Worm (Caenorhabditis elegans): ENCODE measurements around the gene gar-1.

DNA sequence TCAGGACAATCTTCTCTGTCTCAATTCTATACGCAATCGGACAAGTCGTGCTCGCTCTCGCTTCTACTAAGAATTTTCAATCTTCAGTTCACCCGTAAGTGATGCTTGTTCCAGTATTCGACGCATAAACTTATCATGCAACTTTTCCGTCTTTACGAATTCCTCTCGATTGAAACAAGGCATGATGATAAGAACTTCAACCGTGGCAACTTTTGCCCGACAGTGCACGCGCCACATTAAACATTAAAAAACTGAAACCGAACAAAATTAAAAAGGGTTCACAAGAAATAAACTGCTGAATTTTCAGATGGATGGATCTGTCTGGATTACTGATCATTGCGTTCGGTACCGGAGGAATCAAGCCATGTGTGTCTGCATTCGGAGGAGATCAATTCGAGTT lies 26.2 kb downstream of the gar-1 start:
- TF ChIP-seq madf-10 (tag; optimal IDR thresholded peaks at IDR 0.05) (no peak), F33H1.4 (GFP tag; IDR thresholded peaks at IDR 0.05) (no peak), ztf-26 (tag; optimal IDR thresholded peaks at IDR 0.05) (no peak), F10E7.11 (tag; optimal IDR thresholded peaks at IDR 0.05) (no peak), mxl-1 (tag; optimal IDR thresholded peaks at IDR 0.05) (no peak), efl-1 (GFP tag; optimal IDR thresholded peaks at IDR 0.05) (no peak), attf-5 (GFP tag; optimal IDR thresholded peaks at IDR 0.05) (no peak), lin-26 (GFP tag; IDR thresholded peaks at IDR 0.05) (no peak), ceh-91 (GFP tag; IDR thresholded peaks at IDR 0.05) (no peak), die-1 (tag; optimal IDR thresholded peaks at IDR 0.05) (no peak)

Measured in whole organism, young adult.